Fruit fly (Drosophila melanogaster) whole organism, embryonic: ENCODE measurements around the gene Zpr1.

ENCODE experiments used
- CG13296 ChIP-seq: fragments of 200-800 bp; sonication (Bioruptor generic); optimal IDR thresholded peaks from 3 replicates; lab custom pipeline; 2018; ENCODE audit warnings: missing biosample characterization, mild to moderate bottlenecking, missing genetic modification characterization
- CG14667 ChIP-seq: fragments of 200-800 bp; sonication (Bioruptor generic); IDR thresholded peaks from 2 replicates; pipeline ENCODE4 v1.3.6; 2022; ENCODE audit warnings: missing biosample characterization, missing genetic modification characterization
- CG14710 ChIP-seq: fragments of 200-800 bp; sonication (Bioruptor generic); optimal IDR thresholded peaks from 3 replicates; lab custom pipeline; 2019; ENCODE audit warnings: missing biosample characterization, mild to moderate bottlenecking, missing genetic modification characterization, moderate library complexity
- CG15601 ChIP-seq: fragments of 200-800 bp; sonication (Bioruptor generic); optimal IDR thresholded peaks from 3 replicates; lab custom pipeline; 2019; ENCODE audit warnings: missing biosample characterization, mild to moderate bottlenecking, missing genetic modification characterization, moderate library complexity
- CG17385 ChIP-seq: fragments of 200-800 bp; sonication (Bioruptor generic); optimal IDR thresholded peaks from 3 replicates; lab custom pipeline; 2018; ENCODE audit warnings: missing biosample characterization, mild to moderate bottlenecking, missing genetic modification characterization
- CG18011 ChIP-seq: fragments of 200-800 bp; sonication (Bioruptor generic); optimal IDR thresholded peaks from 2 replicates; lab custom pipeline; 2017; ENCODE audit warnings: missing biosample characterization, missing genetic modification characterization, mild to moderate bottlenecking, moderate library complexity, missing genotype
- CG18599 ChIP-seq: fragments of 200-800 bp; sonication (Bioruptor generic); optimal IDR thresholded peaks from 3 replicates; lab custom pipeline; 2017; ENCODE audit warnings: missing biosample characterization, missing genetic modification characterization, mild to moderate bottlenecking, moderate library complexity, missing genetic modification reagents
- CG18619 ChIP-seq: fragments of 200-800 bp; sonication (Bioruptor generic); optimal IDR thresholded peaks from 3 replicates; lab custom pipeline; 2017; ENCODE audit warnings: missing biosample characterization, mild to moderate bottlenecking, missing genetic modification characterization
- CG30020 ChIP-seq: fragments of 200-800 bp; optimal IDR thresholded peaks from 2 replicates; lab custom pipeline; 2019; ENCODE audit warnings: missing biosample characterization, mild to moderate bottlenecking, missing genetic modification characterization, moderate library complexity
- CG32772 ChIP-seq: fragments of 200-800 bp; sonication (Bioruptor generic); IDR thresholded peaks from 2 replicates; pipeline ENCODE4 v1.3.6; 2022; ENCODE audit warnings: missing biosample characterization, missing genetic modification characterization
- CG3995 ChIP-seq: fragments of 200-800 bp; sonication (Bioruptor generic); optimal IDR thresholded peaks from 3 replicates; lab custom pipeline; 2016; ENCODE audit warnings: missing biosample characterization, missing genetic modification characterization
- CG4617 ChIP-seq: fragments of 200-800 bp; sonication (Bioruptor generic); optimal IDR thresholded peaks from 3 replicates; lab custom pipeline; 2016; ENCODE audit warnings: missing biosample characterization, missing genetic modification characterization, borderline replicate concordance
- CG4707 ChIP-seq: fragments of 200-800 bp; sonication (Bioruptor generic); optimal IDR thresholded peaks from 2 replicates; lab custom pipeline; 2018; ENCODE audit warnings: missing biosample characterization, mild to moderate bottlenecking, missing genetic modification characterization, moderate library complexity
- CG6791 ChIP-seq: fragments of 200-800 bp; sonication (Bioruptor generic); IDR thresholded peaks from 3 replicates; pipeline ENCODE4 v1.3.6; 2022; ENCODE audit warnings: missing biosample characterization, missing genetic modification characterization; ENCODE audit not compliant: partially characterized antibody
- CG6813 ChIP-seq: fragments of 200-800 bp; sonication (Bioruptor generic); optimal IDR thresholded peaks from 2 replicates; lab custom pipeline; 2017; ENCODE audit warnings: missing biosample characterization, missing genetic modification characterization, mild to moderate bottlenecking, moderate library complexity, missing genetic modification reagents
- CG9797 ChIP-seq: fragments of 200-800 bp; sonication (Bioruptor generic); optimal IDR thresholded peaks from 3 replicates; lab custom pipeline; 2018; ENCODE audit warnings: missing biosample characterization, mild to moderate bottlenecking, missing genetic modification characterization
- Dad ChIP-seq: fragments of 200-800 bp; sonication (Bioruptor generic); optimal IDR thresholded peaks from 3 replicates; lab custom pipeline; 2016; ENCODE audit warnings: missing biosample characterization, missing genetic modification characterization
- Deaf1 ChIP-seq: fragments of 200-800 bp; optimal IDR thresholded peaks from 3 replicates; lab custom pipeline; 2019; ENCODE audit warnings: missing biosample characterization, mild to moderate bottlenecking, missing genetic modification characterization, moderate library complexity
- Dll ChIP-seq: fragments of 200-800 bp; sonication (Bioruptor generic); IDR thresholded peaks from 4 replicates; pipeline ENCODE4 v1.3.6; 2022; ENCODE audit warnings: missing biosample characterization, missing genetic modification characterization; ENCODE audit not compliant: partially characterized antibody
- HLH4C ChIP-seq: fragments of 200-800 bp; sonication (Bioruptor generic); IDR thresholded peaks from 3 replicates; pipeline ENCODE4 v1.3.6; 2022; ENCODE audit warnings: missing biosample characterization, missing genetic modification characterization; ENCODE audit not compliant: partially characterized antibody
- HLH54F ChIP-seq: fragments of 200-800 bp; sonication (Bioruptor generic); optimal IDR thresholded peaks from 3 replicates; lab custom pipeline; 2016; ENCODE audit warnings: missing biosample characterization, missing genetic modification characterization
- Jarid2 ChIP-seq: fragments of 200-800 bp; sonication (Bioruptor generic); optimal IDR thresholded peaks from 3 replicates; lab custom pipeline; 2017; ENCODE audit warnings: mild to moderate bottlenecking, missing biosample characterization, missing genetic modification reagents, missing genetic modification characterization
- MESR4 ChIP-seq: fragments of 200-800 bp; sonication (Bioruptor generic); optimal IDR thresholded peaks from 2 replicates; lab custom pipeline; 2018; ENCODE audit warnings: missing biosample characterization, mild to moderate bottlenecking, missing genetic modification characterization, moderate library complexity
- NFAT ChIP-seq: fragments of 200-800 bp; sonication (Bioruptor generic); IDR thresholded peaks from 2 replicates; pipeline ENCODE4 v1.3.6; 2022; ENCODE audit warnings: missing biosample characterization, missing genetic modification characterization
- Rx ChIP-seq: fragments of 200-800 bp; sonication (Bioruptor generic); IDR thresholded peaks from 2 replicates; pipeline ENCODE4 v1.3.6; 2022; ENCODE audit warnings: missing biosample characterization, missing genetic modification characterization
- Six4 ChIP-seq: fragments of 200-800 bp; sonication (Bioruptor generic); optimal IDR thresholded peaks from 2 replicates; lab custom pipeline; 2016; ENCODE audit warnings: missing biosample characterization, missing genetic modification characterization
- Trl ChIP-seq, 3 experiments: fragments of >200 bp in 2 of 3; fragments of 200-800 bp in 1 of 3; sonication (Bioruptor generic) in 1 of 3; optimal IDR thresholded peaks; 2 replicates in 1 of 3; 3 replicates in 2 of 3; lab custom pipeline; 2016 to 2017; ENCODE audit warnings: missing biosample characterization in 1 of 3, missing genetic modification characterization in 1 of 3
- YL-1 ChIP-seq: fragments of 200-800 bp; sonication (Bioruptor generic); optimal IDR thresholded peaks from 3 replicates; lab custom pipeline; 2017; ENCODE audit warnings: missing biosample characterization, mild to moderate bottlenecking, missing genetic modification characterization
- ato ChIP-seq: fragments of 200-800 bp; sonication (Bioruptor generic); IDR thresholded peaks from 2 replicates; pipeline ENCODE4 v1.3.6; 2022; ENCODE audit warnings: missing biosample characterization, missing genetic modification characterization; ENCODE audit not compliant: partially characterized antibody
- chinmo ChIP-seq: fragments of 200-800 bp; sonication (Bioruptor generic); IDR thresholded peaks from 4 replicates; pipeline ENCODE4 v1.3.6; 2022; ENCODE audit warnings: missing biosample characterization, missing genetic modification characterization; ENCODE audit not compliant: partially characterized antibody
- corto ChIP-seq: fragments of 200-800 bp; sonication (Bioruptor generic); optimal IDR thresholded peaks from 2 replicates; lab custom pipeline; 2016; ENCODE audit warnings: missing biosample characterization, mild to moderate bottlenecking, missing genetic modification characterization, moderate library complexity
- esg ChIP-seq: fragments of 200-800 bp; sonication (Bioruptor generic); conservative IDR thresholded peaks from 2 replicates; pipeline ENCODE4 v1.3.6; 2022; ENCODE audit warnings: missing biosample characterization, missing genetic modification characterization
- fu2 ChIP-seq: fragments of 200-800 bp; sonication (Bioruptor generic); optimal IDR thresholded peaks from 2 replicates; lab custom pipeline; 2016; ENCODE audit warnings: missing biosample characterization, missing genetic modification characterization
- gcm ChIP-seq: fragments of 200-800 bp; sonication (Bioruptor generic); optimal IDR thresholded peaks from 2 replicates; lab custom pipeline; 2019; ENCODE audit warnings: missing biosample characterization, mild to moderate bottlenecking, missing genetic modification characterization, moderate library complexity
- gfzf ChIP-seq: fragments of 200-800 bp; sonication (Bioruptor generic); optimal IDR thresholded peaks from 2 replicates; lab custom pipeline; 2016; ENCODE audit warnings: missing biosample characterization, mild to moderate bottlenecking, missing genetic modification characterization, moderate library complexity
- kah ChIP-seq: fragments of 200-800 bp; sonication (Bioruptor generic); optimal IDR thresholded peaks from 2 replicates; lab custom pipeline; 2018; ENCODE audit warnings: missing biosample characterization, mild to moderate bottlenecking, missing genetic modification characterization
- lab ChIP-seq: fragments of 200-800 bp; sonication (Bioruptor generic); optimal IDR thresholded peaks from 3 replicates; lab custom pipeline; 2017; ENCODE audit warnings: missing biosample characterization, missing genetic modification characterization, mild to moderate bottlenecking, moderate library complexity, missing genetic modification reagents
- lilli ChIP-seq: fragments of 200-800 bp; sonication (Bioruptor generic); optimal IDR thresholded peaks from 3 replicates; lab custom pipeline; 2016; ENCODE audit warnings: missing biosample characterization, missing genetic modification characterization
- mirr ChIP-seq: fragments of 200-800 bp; sonication (Bioruptor generic); optimal IDR thresholded peaks from 3 replicates; lab custom pipeline; 2018; ENCODE audit warnings: missing biosample characterization, mild to moderate bottlenecking, missing genetic modification characterization
- mld ChIP-seq: fragments of 200-800 bp; sonication (Bioruptor generic); IDR thresholded peaks from 3 replicates; pipeline ENCODE4 v1.3.6; 2022; ENCODE audit warnings: missing biosample characterization, missing genetic modification characterization; ENCODE audit not compliant: partially characterized antibody
- pita ChIP-seq: fragments of 200-800 bp; sonication (Bioruptor generic); optimal IDR thresholded peaks from 2 replicates; lab custom pipeline; 2017; ENCODE audit warnings: missing biosample characterization, mild to moderate bottlenecking, missing genetic modification characterization
- repo ChIP-seq: fragments of 200-800 bp; sonication (Bioruptor generic); optimal IDR thresholded peaks from 2 replicates; lab custom pipeline; 2016; ENCODE audit warnings: missing biosample characterization, missing genetic modification characterization
- rib ChIP-seq: fragments of 200-800 bp; sonication (Bioruptor generic); IDR thresholded peaks from 2 replicates; pipeline ENCODE4 v1.3.6; 2022; ENCODE audit warnings: missing biosample characterization, missing genetic modification characterization
- tll ChIP-seq, 2 experiments: fragments of 200-800 bp in 1 of 2; fragments of >200 bp in 1 of 2; sonication (Bioruptor generic) in 1 of 2; optimal IDR thresholded peaks; 2 replicates each; lab custom pipeline; 2017 to 2019; ENCODE audit warnings: missing biosample characterization in 2 of 2, missing genetic modification characterization in 2 of 2, mild to moderate bottlenecking in 1 of 2, moderate library complexity in 1 of 2
- wek ChIP-seq: fragments of 200-800 bp; sonication (Bioruptor generic); optimal IDR thresholded peaks from 3 replicates; lab custom pipeline; 2018; ENCODE audit warnings: missing biosample characterization, mild to moderate bottlenecking, missing genetic modification characterization, moderate library complexity
- zf30C ChIP-seq: fragments of 200-800 bp; sonication (Bioruptor generic); optimal IDR thresholded peaks from 3 replicates; lab custom pipeline; 2018; ENCODE audit warnings: missing biosample characterization, mild to moderate bottlenecking, missing genetic modification characterization

Gene Zpr1

DNA sequence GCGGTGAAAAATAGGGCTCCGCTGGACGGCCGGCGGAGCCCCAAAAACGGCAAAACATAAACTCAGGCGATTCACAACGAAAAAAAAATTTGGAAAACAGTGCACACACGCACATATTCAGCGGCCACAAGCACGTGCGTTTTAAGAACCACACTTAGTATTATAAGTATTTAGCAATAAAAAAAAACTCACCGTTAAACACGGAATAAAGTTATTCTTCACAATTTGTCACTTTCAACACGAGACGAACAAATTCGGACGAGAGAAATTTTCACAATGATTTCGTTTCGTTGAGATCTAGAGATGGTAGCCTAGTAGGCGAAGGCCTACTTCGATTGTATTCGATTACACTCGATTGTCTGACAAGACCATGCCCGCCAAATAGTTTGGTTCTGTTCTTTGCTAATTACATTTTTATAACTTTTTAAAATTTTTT lies 5.5 kb downstream of the Zpr1 start, which contains the start of gene His3.3B (continued):
- no peak for TF ChIP-seq tll (GFP tag; optimal IDR thresholded peaks at IDR 0.05; lab: Kevin White, UChicago)
- peak; percentile 28; the same call in 1 of the 3 replicates for TF ChIP-seq mld
- peak; percentile 28; the same call in 1 of the 2 replicates for TF ChIP-seq NFAT
- no peak for TF ChIP-seq Trl (optimal IDR thresholded peaks at IDR 0.05; lab: Kevin White, UChicago)
- peak; percentile 5 for TF ChIP-seq Trl (GFP tag; optimal IDR thresholded peaks at IDR 0.05; lab: Kevin White, UChicago)
- peak; percentile 22 for TF ChIP-seq lilli (GFP tag; lab: Kevin White, UChicago)
- no peak for TF ChIP-seq CG4617 (GFP tag; lab: Kevin White, UChicago)
- no peak for TF ChIP-seq esg (GFP tag; lab: Robert Waterston, UW)
- peak; percentile 12 for TF ChIP-seq kah (GFP tag; lab: Kevin White, UChicago)
- TF ChIP-seq CG6791 = 0 out of 3 replicates have a peak, but pooled peaks have one; percentile 39
- peak; percentile 17 for TF ChIP-seq CG17385 (GFP tag; lab: Kevin White, UChicago)
- TF ChIP-seq HLH54F (GFP tag; lab: Kevin White, UChicago) = no peak
- TF ChIP-seq lab = peak; percentile 49
- TF ChIP-seq Jarid2 (GFP tag; lab: Kevin White, UChicago) = peak; percentile 48
- peak; percentile 8 for TF ChIP-seq wek (GFP tag; lab: Kevin White, UChicago)
- TF ChIP-seq CG32772 (GFP tag; lab: Robert Waterston, UW) = no peak
- TF ChIP-seq Six4 (GFP tag; lab: Kevin White, UChicago) = no peak
- TF ChIP-seq CG18619 (GFP tag; lab: Kevin White, UChicago) = no peak
- peak; percentile 13 for TF ChIP-seq zf30C (GFP tag; lab: Kevin White, UChicago)
- no peak for TF ChIP-seq corto (GFP tag; lab: Kevin White, UChicago)
- no peak for TF ChIP-seq rib (GFP tag; lab: Robert Waterston, UW)
- TF ChIP-seq mirr = peak; percentile 21
- peak; percentile 17 for TF ChIP-seq gcm (GFP tag; lab: Kevin White, UChicago)
- TF ChIP-seq gfzf (GFP tag; lab: Kevin White, UChicago) = peak; percentile 53
- peak; percentile 80 for TF ChIP-seq fu2 (GFP tag; lab: Kevin White, UChicago)
- 0 out of 3 replicates have a peak, but pooled peaks have one; percentile 36 for TF ChIP-seq HLH4C
- peak; percentile 42 for TF ChIP-seq CG14710 (tag; lab: Kevin White, UChicago)
- TF ChIP-seq CG13296 (GFP tag; lab: Kevin White, UChicago) = peak; percentile 41
- TF ChIP-seq CG18011 (GFP tag; lab: Kevin White, UChicago) = no peak
- peak; percentile 1 for TF ChIP-seq Dad
- TF ChIP-seq CG15601 (tag; lab: Kevin White, UChicago) = peak; percentile 2
- TF ChIP-seq ato (GFP tag; lab: Robert Waterston, UW) = 0 out of 2 replicates have a peak, but pooled peaks have one; percentile 25
- peak; percentile 38 for TF ChIP-seq CG18599
- TF ChIP-seq repo (GFP tag; lab: Kevin White, UChicago) = no peak
- TF ChIP-seq pita (GFP tag; lab: Kevin White, UChicago) = peak; percentile 50
- no peak for TF ChIP-seq Rx (GFP tag; lab: Robert Waterston, UW)
- no peak for TF ChIP-seq CG14667 (GFP tag; lab: Robert Waterston, UW)
- TF ChIP-seq CG9797 (GFP tag; lab: Kevin White, UChicago) = peak; percentile 44
- TF ChIP-seq CG30020 (tag; lab: Kevin White, UChicago) = peak; percentile 20
- TF ChIP-seq CG6813 (GFP tag; lab: Kevin White, UChicago) = no peak
- peak; percentile 71 for TF ChIP-seq YL-1 (GFP tag; lab: Kevin White, UChicago)
- TF ChIP-seq Dll = peak; percentile 56; the same call in 1 of the 4 replicates
- TF ChIP-seq chinmo (GFP tag; lab: Robert Waterston, UW) = 0 out of 4 replicates have a peak, but pooled peaks have one; percentile 51
- TF ChIP-seq MESR4 = peak; percentile 100
- TF ChIP-seq CG3995 (GFP tag; lab: Kevin White, UChicago) = peak; percentile 4
- TF ChIP-seq Deaf1 (tag; lab: Kevin White, UChicago) = peak; percentile 39
- TF ChIP-seq CG4707 (GFP tag; lab: Kevin White, UChicago) = peak; percentile 4
- TF ChIP-seq, all 482 proteins: peak for 108
